Fruit fly (Drosophila melanogaster): ENCODE measurements around the gene boss.

Gene boss

dm6 chr3R:26008892-26009539, 47.2 kb downstream of the boss start (continued):
- peak; percentile 92 for TF ChIP-seq phol (tag; optimal IDR thresholded peaks at IDR 0.05)
- TF ChIP-seq gem (tag; optimal IDR thresholded peaks at IDR 0.05): peak; percentile 94
- peak; percentile 90 for TF ChIP-seq vvl (GFP tag; IDR thresholded peaks at IDR 0.05)
- no peak for TF ChIP-seq lov (optimal IDR thresholded peaks at IDR 0.05)
- TF ChIP-seq lov (GFP tag; IDR thresholded peaks at IDR 0.05): peak; percentile 69; the same call in 1 of the 3 replicates
- peak; percentile 87 for TF ChIP-seq CG32532 (GFP tag; IDR thresholded peaks at IDR 0.05)
- peak; percentile 76 for TF ChIP-seq CG10462 (GFP tag; optimal IDR thresholded peaks at IDR 0.05)
- TF ChIP-seq Oaz (GFP tag; IDR thresholded peaks at IDR 0.05): peak; percentile 69
- TF ChIP-seq unpg (GFP tag; optimal IDR thresholded peaks at IDR 0.05): peak; percentile 91
- TF ChIP-seq row (GFP tag; IDR thresholded peaks at IDR 0.05): peak; percentile 91
- TF ChIP-seq CG18619 (GFP tag; optimal IDR thresholded peaks at IDR 0.05): peak; percentile 83
- peak; percentile 52 for TF ChIP-seq Fer2 (tag; optimal IDR thresholded peaks at IDR 0.05)
- peak; percentile 80 for TF ChIP-seq Taf1 (GFP tag; IDR thresholded peaks at IDR 0.05)
- TF ChIP-seq slou (GFP tag; optimal IDR thresholded peaks at IDR 0.05): peak; percentile 37
- peak; percentile 86 for TF ChIP-seq Hr3 (GFP tag; optimal IDR thresholded peaks at IDR 0.05)
- TF ChIP-seq HLH3B (GFP tag; IDR thresholded peaks at IDR 0.05): peak; percentile 90
- peak; percentile 84 for TF ChIP-seq CG18764 (GFP tag; optimal IDR thresholded peaks at IDR 0.05)
- peak; percentile 72 for TF ChIP-seq CG16815 (GFP tag; optimal IDR thresholded peaks at IDR 0.05)
- 0 out of 2 replicates have a peak, but pooled peaks have one; percentile 7 for TF ChIP-seq Dip2 (GFP tag; IDR thresholded peaks at IDR 0.05)
- peak; percentile 50 for TF ChIP-seq sima (GFP tag; optimal IDR thresholded peaks at IDR 0.05)
- TF ChIP-seq schlank (tag; optimal IDR thresholded peaks at IDR 0.05): peak; percentile 48
- peak; percentile 87 for TF ChIP-seq fd96Cb (tag; optimal IDR thresholded peaks at IDR 0.05)
- peak; percentile 76 for TF ChIP-seq Vsx1 (GFP tag; optimal IDR thresholded peaks at IDR 0.05)
- peak; percentile 93 for TF ChIP-seq Oli (tag; optimal IDR thresholded peaks at IDR 0.05)
- TF ChIP-seq BEAF-32 (GFP tag; optimal IDR thresholded peaks at IDR 0.05): no peak
- TF ChIP-seq chm (GFP tag; IDR thresholded peaks at IDR 0.05): peak; percentile 73
- TF ChIP-seq CG15696 (tag; optimal IDR thresholded peaks at IDR 0.05): peak; percentile 62
- TF ChIP-seq en (GFP tag; optimal IDR thresholded peaks at IDR 0.05): peak; percentile 78
- TF ChIP-seq CG5953 (GFP tag; IDR thresholded peaks at IDR 0.05): peak; percentile 75
- TF ChIP-seq gsb-n (tag; optimal IDR thresholded peaks at IDR 0.05): peak; percentile 83
- no peak for TF ChIP-seq CG13894 (tag; optimal IDR thresholded peaks at IDR 0.05)
- no peak for TF ChIP-seq Scr (GFP tag; IDR thresholded peaks at IDR 0.05; ENCODE audit: partially characterized antibody)
- peak; percentile 48 for TF ChIP-seq CTCF (GFP tag; optimal IDR thresholded peaks at IDR 0.05)
- TF ChIP-seq tna (GFP tag; IDR thresholded peaks at IDR 0.05; ENCODE audit: partially characterized antibody): no peak
- TF ChIP-seq scrt (GFP tag; optimal IDR thresholded peaks at IDR 0.05): peak; percentile 84
- peak; percentile 72 for TF ChIP-seq Lim3 (GFP tag; IDR thresholded peaks at IDR 0.05)
- peak; percentile 82 for TF ChIP-seq Max (GFP tag; optimal IDR thresholded peaks at IDR 0.05)
- peak; percentile 86 for TF ChIP-seq seq (GFP tag; IDR thresholded peaks at IDR 0.05)
- peak; percentile 86 for TF ChIP-seq ems (GFP tag; optimal IDR thresholded peaks at IDR 0.05)
- peak; percentile 68 for TF ChIP-seq CG9876 (GFP tag; optimal IDR thresholded peaks at IDR 0.05)
- no peak for TF ChIP-seq hbn (GFP tag; IDR thresholded peaks at IDR 0.05; ENCODE audit: partially characterized antibody)
- TF ChIP-seq Ssrp (tag; optimal IDR thresholded peaks at IDR 0.05): peak; percentile 86
- TF ChIP-seq CG9797 (GFP tag; optimal IDR thresholded peaks at IDR 0.05): peak; percentile 17
- no peak for TF ChIP-seq Tbp (GFP tag; optimal IDR thresholded peaks at IDR 0.05)
- peak; percentile 84 for TF ChIP-seq btn (GFP tag; optimal IDR thresholded peaks at IDR 0.05)
- peak; percentile 74 for TF ChIP-seq dm (GFP tag; optimal IDR thresholded peaks at IDR 0.05)
- peak; percentile 76 for TF ChIP-seq Atf6 (GFP tag; IDR thresholded peaks at IDR 0.05)
- peak; percentile 88 for TF ChIP-seq CG2202 (tag; optimal IDR thresholded peaks at IDR 0.05)
- TF ChIP-seq CG7963 (GFP tag; IDR thresholded peaks at IDR 0.05; ENCODE audit: partially characterized antibody): no peak
- TF ChIP-seq CG10431 (GFP tag; optimal IDR thresholded peaks at IDR 0.05): peak; percentile 69
- TF ChIP-seq CG5245 (GFP tag; optimal IDR thresholded peaks at IDR 0.05): peak; percentile 86
